Worm (Caenorhabditis elegans) whole organism, dauer: ENCODE results near the gene rap-3.
"Not testable (repeated sequence)": the region's sequence is repeated elsewhere in the genome, so short reads cannot be mapped to it uniquely, and the experiment has no call there.

ENCODE experiments used
- unc-62 ChIP-seq: sonication (generic microtip); optimal IDR thresholded peaks from 2 replicates; lab custom pipeline; 2017; ENCODE audit warnings: missing biosample characterization, missing genetic modification reagents, missing genetic modification characterization

Gene rap-3

DNA sequence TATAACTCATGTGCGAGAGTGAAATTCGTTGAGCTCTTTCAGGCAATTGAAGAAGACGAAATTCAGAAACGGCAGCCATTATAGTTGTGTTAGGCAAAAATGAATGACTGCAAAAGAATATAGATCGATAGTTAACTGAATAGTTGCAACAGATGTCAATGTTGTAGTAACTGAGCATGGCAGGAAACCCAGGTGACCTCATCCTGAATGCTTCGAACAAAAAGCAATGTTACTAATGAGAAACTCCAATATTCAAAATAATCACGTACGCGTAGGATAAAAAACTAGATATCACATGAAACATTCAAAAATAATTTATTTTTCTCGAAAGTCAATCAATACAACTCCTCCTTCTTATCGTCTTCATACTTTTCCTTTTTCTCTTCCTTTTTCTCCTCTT lies 14.6 kb upstream of the rap-3 start, which contains the start of gene fbxb-9:
Gene fbxb-9 (minus strand): TSS at position 101 of the 400 bp plus-strand sequence.
- TF ChIP-seq unc-62 (GFP tag; lab: Kevin White, UChicago), result no peak

DNA sequence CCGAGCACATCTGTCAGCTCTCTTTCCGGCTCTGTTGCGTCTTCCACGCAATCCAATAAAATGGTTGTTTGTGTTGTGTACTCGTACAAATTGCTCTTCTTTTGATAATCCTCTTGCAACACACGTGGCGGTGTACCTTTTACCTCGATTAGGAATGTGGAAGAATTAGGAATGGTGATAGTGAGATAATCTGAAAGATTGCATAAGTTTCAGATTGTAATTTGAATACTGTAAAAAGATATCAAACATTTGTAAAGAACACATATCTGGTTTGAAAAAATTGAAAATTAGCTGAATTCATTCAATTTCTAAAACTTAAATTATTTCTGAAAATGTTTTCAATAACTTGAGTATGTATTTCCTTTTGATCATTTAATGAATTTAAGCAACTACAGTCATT lies 12.2 kb upstream of the rap-3 start, which contains the start of gene C08F8.6:
Gene C08F8.6 (minus strand): TSS at position 101 of the 400 bp plus-strand sequence.
- no peak for TF ChIP-seq unc-62 (GFP tag; lab: Kevin White, UChicago)

DNA sequence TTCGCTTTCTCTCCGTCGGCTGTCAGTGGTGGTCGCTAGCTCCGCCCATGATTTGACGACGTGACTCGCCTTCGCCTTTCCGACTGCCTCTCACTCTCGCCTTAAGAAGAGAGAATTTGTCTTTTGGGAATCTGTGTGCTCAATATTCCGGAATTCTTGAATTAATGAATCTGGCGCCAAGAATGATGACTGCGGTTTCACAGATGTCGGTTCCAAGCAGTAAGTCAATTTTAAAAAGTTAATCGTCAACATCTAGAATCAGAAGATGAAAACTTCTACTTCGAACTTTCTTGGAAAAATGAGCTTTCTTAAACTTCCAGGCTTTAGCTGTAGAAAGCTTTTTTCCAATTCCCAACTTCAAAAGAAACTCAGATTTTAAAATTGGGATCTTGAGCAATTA lies 7.4 kb upstream of the rap-3 start, which contains the start of gene nhr-67:
Gene nhr-67 (plus strand): TSS at position 97 of the 400 bp plus-strand sequence.
- TF ChIP-seq unc-62 (GFP tag; lab: Kevin White, UChicago), result no peak

DNA sequence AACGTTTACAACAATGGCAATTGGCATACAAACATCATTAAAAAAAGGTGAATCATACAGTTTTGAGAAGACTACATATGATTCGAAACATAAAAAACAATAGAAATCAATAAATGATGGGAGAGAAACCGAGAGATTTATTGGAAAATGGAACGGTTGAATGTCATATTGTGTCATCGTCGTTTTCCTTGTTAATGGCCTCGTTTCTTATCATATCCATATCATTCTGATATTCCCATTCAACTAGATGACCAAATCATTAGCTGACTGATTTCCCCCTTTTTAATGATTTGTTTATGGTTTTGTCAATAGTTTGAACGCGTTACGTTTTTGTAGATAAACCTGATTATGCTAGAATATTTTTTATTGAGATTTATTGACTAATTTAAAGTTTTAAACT lies 2.3 kb upstream of the rap-3 start:
- TF ChIP-seq unc-62 (GFP tag; lab: Kevin White, UChicago), result no peak

DNA sequence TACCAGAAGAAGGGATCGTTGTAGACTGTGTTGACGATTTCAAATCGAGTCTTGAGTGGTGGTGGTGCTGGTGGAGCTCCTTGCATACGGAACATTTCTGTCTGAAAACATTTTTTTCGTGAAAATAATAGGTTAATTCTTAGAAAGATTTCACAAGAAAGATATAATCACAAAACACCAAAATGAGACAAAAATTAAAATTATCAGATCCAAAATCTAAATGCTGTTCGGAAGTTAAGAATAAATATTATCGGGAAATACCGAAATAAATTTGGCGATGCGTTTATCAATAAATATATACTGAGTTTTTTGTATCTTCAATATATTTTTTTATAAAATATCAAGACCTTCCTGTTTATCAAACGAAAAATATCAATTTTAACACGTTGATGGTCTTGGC lies 1.4 kb downstream of the rap-3 start, which contains the start of gene C08F8.9:
Gene C08F8.9 (minus strand): TSS at position 101 of the 400 bp plus-strand sequence.
- no peak for TF ChIP-seq unc-62 (GFP tag; lab: Kevin White, UChicago)

ce11 chrIV:11179123-11179740 lies 2.2 kb downstream of the rap-3 start, which contains the start of gene cpt-2:
cpt-2 (plus strand) TSS chrIV:11179645.
- not testable (repeated sequence) for TF ChIP-seq unc-62 (GFP tag; lab: Kevin White, UChicago)

- no peak for TF ChIP-seq unc-62 (GFP tag; lab: Kevin White, UChicago)
Observed at ce11 chrIV:11180077-11180476, 3.0 kb downstream of the rap-3 start.

ce11 chrIV:11183013-11183412 lies 5.9 kb downstream of the rap-3 start, which contains the start of gene prx-14:
prx-14 (plus strand) TSS chrIV:11183132.
- no peak for TF ChIP-seq unc-62 (GFP tag; lab: Kevin White, UChicago)

- no peak for TF ChIP-seq unc-62 (GFP tag; lab: Kevin White, UChicago)
Observed at ce11 chrIV:11183991-11184390, 6.9 kb downstream of the rap-3 start, which contains the start of gene nuaf-3. nuaf-3 (plus strand) TSS chrIV:11184291.

ce11 chrIV:11186729-11187128 lies 9.7 kb downstream of the rap-3 start, which contains the start of gene sdz-27:
sdz-27 (plus strand) TSS chrIV:11187029.
- no peak for TF ChIP-seq unc-62 (GFP tag; lab: Kevin White, UChicago)

DNA sequence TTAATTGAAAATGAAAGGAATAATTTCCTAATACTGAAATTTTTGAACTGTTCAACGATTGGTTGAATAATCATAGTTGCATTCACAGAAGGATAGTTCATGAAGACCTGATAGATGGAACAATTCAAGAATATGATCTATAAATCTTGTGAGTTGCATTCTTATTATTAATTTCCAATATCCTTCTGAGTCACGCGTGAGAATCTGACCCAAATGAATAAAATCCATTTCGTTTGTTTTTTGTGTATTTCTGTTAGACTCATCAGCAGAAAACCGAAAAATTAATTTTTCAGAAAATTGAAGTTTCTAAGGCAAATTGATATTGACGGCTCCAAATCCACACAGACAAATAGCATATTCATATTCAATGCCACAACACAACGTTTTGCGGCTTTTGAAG lies 12.3 kb downstream of the rap-3 start, which contains the start of gene fbxb-79:
Gene fbxb-79 (minus strand): TSS at position 101 of the 400 bp plus-strand sequence.
- TF ChIP-seq unc-62 (GFP tag; lab: Kevin White, UChicago), result no peak

- TF ChIP-seq unc-62 (GFP tag; lab: Kevin White, UChicago), result not testable (repeated sequence)
Observed at ce11 chrIV:11198983-11199382, 21.9 kb downstream of the rap-3 start, which contains the start of gene R07H5.16. R07H5.16 (plus strand) TSS chrIV:11199330.

ce11 chrIV:11202389-11202788 lies 25.3 kb downstream of the rap-3 start, which contains the start of gene R07H5.11:
R07H5.11 (plus strand) TSS chrIV:11202768.
- not testable (repeated sequence) for TF ChIP-seq unc-62 (GFP tag; lab: Kevin White, UChicago)

DNA sequence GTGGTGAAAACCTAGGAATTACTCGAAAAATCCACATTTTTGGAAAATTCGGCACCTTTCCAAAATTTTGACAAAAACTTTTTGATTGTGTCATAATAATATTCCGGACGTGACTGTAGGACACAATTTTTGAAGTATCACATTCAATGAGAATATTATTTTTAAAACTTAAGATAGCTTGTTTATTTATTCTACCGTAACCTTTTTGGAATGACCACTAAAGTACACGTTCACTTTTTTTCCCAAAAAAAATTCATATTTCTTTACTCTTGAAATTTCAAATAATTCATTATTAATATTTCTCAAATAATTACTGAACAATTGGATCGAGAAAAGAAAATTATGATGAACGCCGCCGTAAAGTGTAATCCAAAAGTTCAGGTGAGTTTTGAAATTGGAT lies 30.1 kb downstream of the rap-3 start, which contains the start of gene R07H5.9:
Gene R07H5.9 (plus strand): TSS at position 301 of the 400 bp plus-strand sequence.
- TF ChIP-seq unc-62 (GFP tag; lab: Kevin White, UChicago), result no peak

DNA sequence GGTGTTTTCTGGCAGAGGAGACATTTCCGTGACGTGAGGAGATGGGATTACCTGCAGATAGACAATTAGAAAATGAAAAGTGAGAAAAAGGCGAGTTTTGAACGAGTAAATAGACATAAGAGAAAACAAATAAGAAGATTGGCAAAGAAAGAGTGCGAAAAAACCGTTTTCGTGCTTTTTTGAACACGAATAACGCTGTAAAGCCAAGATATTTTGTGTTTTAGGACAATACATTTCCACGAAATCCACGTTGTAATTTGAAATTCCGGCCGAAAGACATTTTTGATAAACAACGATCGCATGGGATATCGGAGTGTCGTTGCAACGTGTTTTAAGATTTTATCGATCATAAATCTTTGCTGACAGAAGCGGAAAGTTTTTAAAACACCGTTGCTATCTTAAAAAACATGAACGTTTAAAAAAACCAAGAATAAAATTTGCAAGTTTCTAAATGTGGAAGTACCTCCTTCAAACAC lies 33.8 kb downstream of the rap-3 start, which contains the start of gene adk-1:
Gene adk-1 (minus strand): TSS at position 51 of the 476 bp plus-strand sequence.
- no peak for TF ChIP-seq unc-62 (GFP tag; lab: Kevin White, UChicago)

ce11 chrIV:11211547-11211946 lies 34.5 kb downstream of the rap-3 start:
- no peak for TF ChIP-seq unc-62 (GFP tag; lab: Kevin White, UChicago)
